Worm (Caenorhabditis elegans) whole organism, L4/young adult: Measurements from ENCODE around the gene fbxa-147.

ENCODE experiments used
- W03F9.2 ChIP-seq: fragments of 150-350 bp; optimal IDR thresholded peaks from 2 replicates; lab custom pipeline; 2014; ENCODE audit warnings: missing biosample characterization, missing genetic modification characterization
- dao-5 ChIP-seq: sonication (generic microtip); optimal IDR thresholded peaks from 2 replicates; lab custom pipeline; 2016; ENCODE audit warnings: missing genotype, missing genetic modification characterization, moderate library complexity, missing compliant biosample characterization
- him-1 ChIP-seq: sonication (generic microtip); optimal IDR thresholded peaks from 2 replicates; lab custom pipeline; 2016; ENCODE audit warnings: missing genotype, missing genetic modification reagents, missing genetic modification characterization, missing compliant biosample characterization

Gene fbxa-147

DNA sequence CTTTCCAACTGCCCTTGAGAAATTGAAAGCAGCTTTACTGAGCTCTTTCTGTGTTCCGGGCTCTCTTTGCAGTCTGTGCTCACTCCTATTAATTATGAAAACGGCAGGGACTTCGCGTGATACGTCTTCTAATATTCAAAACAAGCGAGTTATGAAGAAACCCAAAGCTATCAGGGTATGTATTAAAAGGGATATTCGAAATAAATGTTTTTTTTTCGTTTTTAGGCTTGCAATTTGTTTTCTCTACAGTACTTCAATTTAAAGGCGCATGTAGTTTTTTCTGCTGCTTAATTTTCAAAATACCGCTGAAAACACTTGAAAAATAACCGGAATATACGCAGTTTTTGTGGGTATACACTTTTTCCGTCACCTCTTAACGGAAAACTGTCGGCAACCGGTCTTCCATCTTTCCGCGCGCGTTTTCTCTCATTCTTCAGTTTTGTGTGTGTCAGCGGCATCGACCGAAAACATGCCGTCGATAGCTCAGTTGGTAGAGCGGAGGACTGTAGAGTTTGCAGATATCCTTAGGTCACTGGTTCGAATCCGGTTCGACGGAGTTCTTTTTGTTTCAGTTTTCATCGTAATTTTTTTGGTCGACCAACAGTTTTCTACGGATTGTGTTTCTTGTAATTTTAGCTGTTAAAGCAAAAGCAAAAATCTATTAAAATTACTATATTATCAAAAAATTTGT, 27.1 kb upstream of the fbxa-147 start, which contains the start of gene gasr-8:
gasr-8 (plus strand) TSS at position 51 of the 691 bp plus-strand sequence.
- TF ChIP-seq him-1 (no peak), W03F9.2 (tag; lab: Kevin White, UChicago) (no peak), dao-5 (no peak)

DNA sequence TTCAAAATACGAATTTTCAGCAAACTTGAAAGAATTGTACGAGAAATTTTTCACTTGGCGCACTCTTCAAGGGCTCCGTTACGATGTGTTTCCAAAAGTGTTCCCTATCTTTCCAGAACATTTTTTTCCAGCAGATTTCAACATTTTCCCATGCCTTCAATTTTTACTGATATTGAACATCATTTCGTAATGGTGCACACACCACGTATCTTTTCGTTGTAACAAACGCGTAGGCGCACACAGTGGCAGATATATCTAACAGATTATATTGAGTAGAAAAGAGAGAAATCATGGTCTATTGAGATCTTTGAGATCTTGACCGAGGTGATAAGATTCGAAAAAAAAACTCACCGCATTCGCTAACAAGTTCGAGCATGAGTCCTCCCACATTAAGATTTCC, 20.6 kb upstream of the fbxa-147 start:
- TF ChIP-seq him-1: no peak

DNA sequence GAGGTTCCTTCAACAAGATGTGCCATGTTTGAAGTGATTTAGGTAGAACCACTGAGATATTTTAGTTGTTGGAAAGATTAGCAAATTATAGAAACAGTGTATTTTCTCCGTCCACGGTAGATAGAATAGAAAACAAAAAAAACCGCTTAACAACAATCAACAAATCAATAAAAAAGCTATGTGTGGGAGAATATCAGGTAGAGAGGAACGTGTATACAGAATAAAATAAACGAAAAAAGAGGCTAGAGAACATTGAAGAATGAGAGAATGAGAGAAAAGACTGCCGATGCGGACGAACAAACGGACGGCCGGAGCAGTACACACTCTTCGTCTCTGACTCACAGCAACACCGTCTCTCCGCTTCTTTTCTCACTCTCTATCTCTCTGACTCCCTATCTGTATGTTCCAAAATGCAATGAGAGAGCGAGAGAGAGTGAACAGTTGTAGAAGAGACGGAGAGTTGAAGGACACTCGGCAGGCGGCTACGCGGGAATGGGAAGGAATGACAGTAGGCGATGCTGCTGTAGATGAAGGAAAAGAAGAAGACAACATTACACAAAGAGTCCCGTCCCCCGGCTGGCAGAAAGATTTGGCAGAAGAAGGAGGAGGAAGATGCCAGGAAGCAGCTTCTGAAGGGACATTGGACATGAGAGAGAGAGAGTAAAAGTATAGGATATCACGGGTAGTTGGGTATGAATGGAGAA, 19.5 kb upstream of the fbxa-147 start, which contains the start of gene unc-112:
unc-112 (minus strand) TSS at position 51 of the 704 bp plus-strand sequence.
- peak; percentile 50 for TF ChIP-seq him-1
- no peak for TF ChIP-seq dao-5
- TF ChIP-seq W03F9.2 (tag; lab: Kevin White, UChicago): peak; percentile 77

DNA sequence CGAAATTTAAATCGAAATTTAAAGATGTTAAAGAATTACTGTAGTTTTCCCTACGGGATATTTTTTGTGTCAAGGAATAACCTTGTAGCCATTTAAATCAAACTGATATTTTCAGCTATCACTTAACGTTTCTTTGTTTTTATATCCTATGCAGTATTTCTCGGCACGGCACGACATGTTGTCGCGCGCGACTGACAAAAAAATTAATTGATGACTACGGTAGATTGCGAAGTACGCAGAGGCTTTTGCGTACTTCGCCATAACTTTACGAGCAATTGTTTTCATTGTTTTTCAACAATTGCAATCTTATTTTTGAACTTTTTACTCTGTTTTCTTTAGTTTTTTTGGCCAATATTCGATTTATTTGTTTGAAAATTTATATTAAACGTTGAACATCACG, 18.3 kb upstream of the fbxa-147 start:
- TF ChIP-seq him-1: no peak
- TF ChIP-seq dao-5: no peak
- TF ChIP-seq W03F9.2 (tag; lab: Kevin White, UChicago): no peak

DNA sequence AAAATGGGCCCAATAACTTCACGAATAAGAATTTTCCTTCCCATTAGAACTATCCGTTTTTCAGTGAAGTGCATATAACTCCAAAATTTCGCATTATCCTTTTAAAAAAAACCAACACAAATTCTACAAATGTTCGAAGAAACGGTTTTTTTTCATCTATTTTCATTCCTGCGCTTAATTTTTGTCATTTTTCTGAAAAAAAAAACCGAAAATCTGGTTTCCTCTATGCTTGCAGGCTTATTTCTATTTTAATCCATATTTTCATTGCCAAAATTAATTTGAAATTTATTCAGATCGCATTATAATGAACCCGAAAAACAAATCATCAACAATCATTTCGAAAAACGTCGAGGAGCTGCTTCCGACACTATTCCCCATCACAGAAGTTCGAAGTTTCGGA, 17.6 kb upstream of the fbxa-147 start, which contains the start of gene set-5:
set-5 (plus strand) TSS at position 301 of the 400 bp plus-strand sequence.
- TF ChIP-seq W03F9.2 (tag; lab: Kevin White, UChicago): no peak
- no peak for TF ChIP-seq dao-5
- TF ChIP-seq him-1: no peak

DNA sequence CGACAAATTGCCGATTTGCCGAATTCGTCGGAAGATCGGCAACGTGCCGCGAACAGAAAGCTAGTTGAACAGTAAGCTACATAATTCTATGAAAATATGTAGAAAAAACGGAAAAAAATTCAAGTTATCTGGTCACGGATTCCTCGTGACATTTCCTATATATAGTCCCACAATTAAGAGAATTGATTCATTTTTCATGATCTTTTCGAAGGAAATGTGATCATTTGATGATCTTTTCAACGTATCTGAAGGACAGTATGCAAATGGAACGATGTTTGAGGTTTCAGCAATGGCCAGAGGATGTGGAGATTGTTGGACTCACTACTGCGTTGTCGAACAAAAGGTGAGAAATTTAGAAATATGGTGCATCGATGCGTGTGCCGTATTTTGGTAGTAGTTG, 8.3 kb upstream of the fbxa-147 start, which contains the start of gene R08A2.9:
R08A2.9 (plus strand) TSS at position 301 of the 400 bp plus-strand sequence.
- TF ChIP-seq dao-5 (no peak), him-1 (no peak)

DNA sequence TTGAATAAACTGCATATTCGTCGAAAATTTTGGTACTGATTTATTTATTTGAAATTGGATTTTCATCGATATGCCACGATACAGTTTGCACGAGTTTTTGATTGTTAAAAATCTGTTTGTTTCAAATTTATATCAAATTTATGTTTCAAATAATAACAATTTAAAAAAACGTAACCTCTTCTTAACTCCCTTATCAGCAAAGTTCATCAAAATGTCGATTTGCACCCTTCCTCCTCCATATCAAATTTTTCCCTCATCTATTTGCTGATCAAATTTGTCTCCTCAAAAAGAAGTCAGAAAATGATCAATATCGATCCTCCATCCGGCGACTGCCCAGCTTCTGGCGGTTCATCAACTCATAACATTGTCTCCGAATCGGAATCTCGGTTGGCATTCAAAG, 5.2 kb upstream of the fbxa-147 start, which contains the start of gene ssp-33:
ssp-33 (plus strand) TSS at position 301 of the 400 bp plus-strand sequence.
- no peak for TF ChIP-seq dao-5
- no peak for TF ChIP-seq him-1
- no peak for TF ChIP-seq W03F9.2 (tag; lab: Kevin White, UChicago)

DNA sequence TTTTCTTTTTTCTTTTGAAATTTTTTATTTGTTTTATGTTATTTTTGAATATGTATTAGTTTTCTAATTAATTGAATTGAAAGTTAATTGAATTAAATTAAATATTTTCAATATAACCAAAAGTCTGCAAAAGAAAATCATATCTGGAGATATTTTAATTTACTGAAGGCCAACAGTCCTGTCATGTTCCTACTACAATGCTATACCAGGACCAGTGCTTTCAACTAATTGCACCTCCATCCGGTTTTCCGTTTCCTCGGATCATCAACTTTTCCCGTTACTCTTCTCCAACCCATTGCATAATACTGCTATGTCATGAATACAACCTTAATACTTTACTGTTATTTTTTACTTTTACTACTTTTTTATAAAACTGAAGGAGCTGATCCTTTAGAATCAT, 4.0 kb upstream of the fbxa-147 start, which contains the start of gene R08A2.5:
R08A2.5 (plus strand) TSS at position 301 of the 400 bp plus-strand sequence.
- TF ChIP-seq him-1 (no peak), dao-5 (no peak), W03F9.2 (tag; lab: Kevin White, UChicago) (no peak)

DNA sequence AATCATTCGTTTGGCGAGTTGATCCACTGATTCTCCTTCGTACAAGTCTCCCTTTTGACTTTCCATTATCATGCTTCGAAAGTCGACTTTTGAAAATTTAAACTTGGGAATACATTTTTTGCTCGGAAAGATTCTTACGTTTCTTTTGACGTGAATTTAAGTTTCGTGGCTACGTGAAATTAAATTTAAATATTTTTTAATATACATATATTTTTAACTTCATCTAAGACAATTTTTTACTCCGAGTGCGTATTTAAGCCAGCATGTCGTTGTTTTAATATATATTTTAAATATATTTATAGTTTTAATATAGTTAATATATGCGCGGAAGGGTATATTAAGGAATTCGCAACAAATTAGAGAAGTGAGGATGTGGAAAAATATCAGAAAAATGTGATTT, 691 bp upstream of the fbxa-147 start, which contains the start of gene R08A2.2:
R08A2.2 (minus strand) TSS at position 101 of the 400 bp plus-strand sequence.
- TF ChIP-seq W03F9.2 (tag; lab: Kevin White, UChicago): no peak
- no peak for TF ChIP-seq him-1
- TF ChIP-seq dao-5: no peak

DNA sequence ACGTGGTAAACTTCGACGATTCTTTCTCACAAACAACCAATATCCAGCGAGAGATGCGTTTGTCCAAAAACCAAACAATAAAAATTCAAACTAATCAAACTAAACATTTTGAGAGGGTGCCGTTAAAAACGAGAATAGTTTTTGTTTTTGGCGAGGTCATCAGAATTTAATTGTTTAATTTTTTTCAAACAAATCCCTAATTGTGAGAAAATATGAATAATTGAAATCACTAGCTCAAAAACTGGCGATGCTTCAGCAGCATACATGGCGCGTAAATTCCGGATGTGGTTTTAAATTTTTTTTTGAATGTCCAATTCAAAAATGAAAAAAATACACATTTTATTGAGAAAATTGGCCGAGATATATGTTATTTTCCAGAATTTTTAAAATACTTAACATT, 3.2 kb downstream of the fbxa-147 start, which contains the start of gene R08A2.1:
R08A2.1 (minus strand) TSS at position 101 of the 400 bp plus-strand sequence.
- TF ChIP-seq dao-5 (no peak), him-1 (no peak), W03F9.2 (tag; lab: Kevin White, UChicago) (no peak)

DNA sequence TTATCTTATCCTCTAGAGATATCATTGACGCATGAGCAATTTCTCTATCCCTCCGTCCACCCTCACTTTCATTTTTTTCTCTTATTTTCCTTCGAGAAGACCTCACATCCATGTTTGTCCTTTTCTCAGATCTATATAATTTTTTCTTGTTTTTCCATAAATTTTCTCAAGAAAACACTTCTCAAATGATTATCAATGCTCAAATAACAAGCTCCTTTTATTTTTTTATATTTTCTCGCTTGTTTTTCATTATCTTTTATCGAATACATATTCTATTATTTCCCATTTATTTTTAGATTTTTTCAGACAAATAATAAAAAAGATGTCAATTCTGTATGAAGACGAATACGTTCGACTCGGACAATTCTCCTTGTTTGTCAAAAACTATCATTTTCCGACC, 6.7 kb downstream of the fbxa-147 start, which contains the start of gene R08A2.7:
R08A2.7 (plus strand) TSS at position 301 of the 400 bp plus-strand sequence.
- TF ChIP-seq him-1: no peak
- no peak for TF ChIP-seq W03F9.2 (tag; lab: Kevin White, UChicago)
- no peak for TF ChIP-seq dao-5

DNA sequence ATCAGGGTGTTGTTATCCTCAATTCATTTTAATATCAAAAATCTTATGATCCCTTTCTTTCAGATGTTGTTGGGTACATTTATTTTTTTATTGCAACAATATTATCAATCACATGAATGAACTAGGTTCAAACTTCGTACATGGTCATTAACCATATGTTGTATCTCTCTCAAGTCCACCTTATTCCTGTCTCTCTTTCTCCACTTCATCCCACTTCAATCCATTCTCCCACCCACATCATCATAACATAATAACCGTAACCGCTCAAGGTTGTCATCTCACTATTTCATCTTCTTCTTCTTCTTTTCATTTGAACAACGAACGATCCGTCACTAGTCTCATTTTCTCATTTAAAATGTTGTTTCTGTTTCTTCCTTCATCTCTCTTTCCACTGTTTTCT, 9.1 kb downstream of the fbxa-147 start:
- TF ChIP-seq W03F9.2 (tag; lab: Kevin White, UChicago) (no peak), dao-5 (no peak), him-1 (no peak)

DNA sequence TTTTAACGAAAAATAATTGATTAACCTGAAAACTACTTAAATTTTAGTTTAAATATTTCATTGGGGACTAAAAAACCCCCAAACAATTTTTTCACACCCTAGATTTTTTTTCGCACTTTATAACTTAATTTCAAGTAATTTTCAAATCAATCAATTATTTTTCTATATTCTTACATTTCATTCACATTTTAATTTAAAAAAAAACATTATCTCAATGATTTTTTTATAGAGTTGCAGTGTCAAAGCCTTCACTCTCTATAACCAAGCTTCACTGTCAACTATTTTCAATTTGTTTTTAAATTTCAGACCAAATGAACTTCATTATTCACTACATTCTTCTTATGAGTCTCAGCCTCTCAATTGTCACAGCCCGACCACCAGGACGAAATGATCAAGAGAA, 10.3 kb downstream of the fbxa-147 start, which contains the start of gene Y50E8A.1:
Y50E8A.1 (plus strand) TSS at position 301 of the 400 bp plus-strand sequence.
- TF ChIP-seq dao-5: no peak
- TF ChIP-seq him-1: no peak
- no peak for TF ChIP-seq W03F9.2 (tag; lab: Kevin White, UChicago)

DNA sequence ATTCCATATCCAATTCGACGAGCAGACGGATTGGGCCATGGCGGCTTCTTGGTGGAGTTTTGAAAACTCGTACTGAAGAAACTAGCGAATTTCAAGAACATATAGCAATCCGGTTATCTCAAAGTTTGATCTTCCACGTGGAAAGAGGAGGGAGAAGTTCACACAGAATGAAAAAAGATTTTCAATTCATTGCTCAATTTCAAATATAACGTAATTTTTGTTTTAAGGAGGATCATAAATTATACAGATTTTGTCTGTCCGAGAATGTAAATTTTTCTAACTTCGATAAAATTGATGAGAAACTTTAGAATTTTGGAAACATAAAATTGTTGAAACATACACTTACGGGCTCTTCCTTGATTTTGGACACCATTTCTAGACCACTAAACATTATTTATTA, 12.5 kb downstream of the fbxa-147 start, which contains the start of gene Y50E8A.2:
Y50E8A.2 (minus strand) TSS at position 101 of the 400 bp plus-strand sequence.
- no peak for TF ChIP-seq him-1

DNA sequence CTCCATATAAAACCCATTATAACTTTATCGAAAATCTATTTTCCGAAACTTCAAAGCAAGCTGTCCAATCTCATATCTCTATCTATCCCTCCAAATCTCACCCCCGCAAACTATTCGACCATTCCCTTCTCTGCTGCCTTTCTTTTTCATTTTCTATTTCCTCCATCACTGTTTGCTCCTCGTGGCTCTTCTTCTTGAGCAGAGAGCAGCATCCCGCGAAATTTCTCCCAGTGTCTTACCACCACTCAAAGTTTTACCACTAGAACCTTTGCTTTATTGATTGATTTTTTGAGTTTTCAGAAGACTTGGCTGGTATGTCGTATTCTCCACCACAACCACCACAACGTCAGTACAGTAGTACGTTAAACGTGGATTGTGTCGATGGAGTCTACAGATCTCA, 13.0 kb downstream of the fbxa-147 start, which contains the start of gene oig-3:
oig-3 (plus strand) TSS at position 301 of the 400 bp plus-strand sequence.
- no peak for TF ChIP-seq him-1
- TF ChIP-seq W03F9.2 (tag; lab: Kevin White, UChicago): no peak
- TF ChIP-seq dao-5: no peak
